Fruit fly (Drosophila melanogaster) whole organism, embryonic: Measurements from ENCODE around the gene Cht5.

Experiments used
- Ada2b ChIP-seq: fragments of 200-800 bp; sonication (Bioruptor generic); IDR thresholded peaks from 2 replicates; pipeline ENCODE4 v1.3.6; 2022; ENCODE audit warnings: missing biosample characterization, missing genetic modification characterization
- Bgb ChIP-seq: fragments of 200-800 bp; sonication (Bioruptor generic); IDR thresholded peaks from 2 replicates; pipeline ENCODE4 v1.3.6; 2022; ENCODE audit warnings: missing biosample characterization, missing genetic modification characterization; ENCODE audit not compliant: partially characterized antibody
- Blimp-1 ChIP-seq: fragments of 200-800 bp; sonication (Bioruptor generic); optimal IDR thresholded peaks from 3 replicates; lab custom pipeline; 2018; ENCODE audit warnings: missing biosample characterization, missing genetic modification characterization, mild to moderate bottlenecking, moderate library complexity, missing genetic modification reagents
- CG11398 ChIP-seq: fragments of 200-800 bp; sonication (Bioruptor generic); optimal IDR thresholded peaks from 2 replicates; lab custom pipeline; 2016; ENCODE audit warnings: missing biosample characterization, missing genetic modification characterization
- CG14441 ChIP-seq: fragments of 200-800 bp; sonication (Bioruptor generic); IDR thresholded peaks from 2 replicates; pipeline ENCODE4 v1.3.6; 2022; ENCODE audit warnings: missing biosample characterization, missing genetic modification characterization
- CG14965 ChIP-seq: fragments of 200-800 bp; sonication (Bioruptor generic); optimal IDR thresholded peaks from 2 replicates; lab custom pipeline; 2016; ENCODE audit warnings: missing biosample characterization, missing genetic modification characterization, borderline replicate concordance
- CG1529 ChIP-seq: fragments of 200-800 bp; sonication (Bioruptor generic); optimal IDR thresholded peaks from 3 replicates; lab custom pipeline; 2018; ENCODE audit warnings: missing biosample characterization, missing genetic modification characterization
- CG15514 ChIP-seq: fragments of 200-800 bp; sonication (Bioruptor generic); optimal IDR thresholded peaks from 3 replicates; lab custom pipeline; 2017; ENCODE audit warnings: missing biosample characterization, missing genetic modification characterization, mild to moderate bottlenecking, moderate library complexity, missing genetic modification reagents
- CG15696 ChIP-seq: fragments of 200-800 bp; sonication (Bioruptor generic); optimal IDR thresholded peaks from 2 replicates; lab custom pipeline; 2019; ENCODE audit warnings: missing biosample characterization, mild to moderate bottlenecking, missing genetic modification characterization, moderate library complexity
- CG16815 ChIP-seq: fragments of 200-800 bp; sonication (Bioruptor generic); optimal IDR thresholded peaks from 3 replicates; lab custom pipeline; 2017; ENCODE audit warnings: missing biosample characterization, mild to moderate bottlenecking, missing genetic modification characterization
- CG16863 ChIP-seq: fragments of 200-800 bp; sonication (Bioruptor generic); optimal IDR thresholded peaks from 3 replicates; lab custom pipeline; 2016; ENCODE audit warnings: missing biosample characterization, missing genetic modification characterization
- CG17361 ChIP-seq: fragments of 200-800 bp; sonication (Bioruptor generic); IDR thresholded peaks from 3 replicates; pipeline ENCODE4 v1.3.6; 2022; ENCODE audit warnings: missing biosample characterization, missing genetic modification characterization
- CG2889 ChIP-seq: fragments of 200-800 bp; sonication (Bioruptor generic); IDR thresholded peaks from 3 replicates; pipeline ENCODE4 v1.3.6; 2022; ENCODE audit warnings: missing biosample characterization, missing genetic modification characterization
- CG30431 ChIP-seq: fragments of 200-800 bp; sonication (Bioruptor generic); optimal IDR thresholded peaks from 2 replicates; lab custom pipeline; 2017; ENCODE audit warnings: missing biosample characterization, missing genetic modification characterization
- CG31224 ChIP-seq: fragments of 200-800 bp; sonication (Bioruptor generic); IDR thresholded peaks from 2 replicates; pipeline ENCODE4 v1.3.6; 2022; ENCODE audit warnings: missing biosample characterization, missing genetic modification characterization
- CG31388 ChIP-seq: fragments of 200-800 bp; sonication (Bioruptor generic); optimal IDR thresholded peaks from 2 replicates; lab custom pipeline; 2016; ENCODE audit warnings: missing biosample characterization, missing genetic modification characterization
- CG34224 ChIP-seq: fragments of 200-800 bp; sonication (Bioruptor generic); IDR thresholded peaks from 3 replicates; pipeline ENCODE4 v1.3.6; 2022; ENCODE audit warnings: missing biosample characterization, missing genetic modification characterization; ENCODE audit not compliant: partially characterized antibody
- CG34376 ChIP-seq: fragments of 200-800 bp; sonication (Bioruptor generic); optimal IDR thresholded peaks from 2 replicates; lab custom pipeline; 2018; ENCODE audit warnings: missing biosample characterization, mild to moderate bottlenecking, missing genetic modification characterization
- CG6765 ChIP-seq: fragments of 200-800 bp; sonication (Bioruptor generic); optimal IDR thresholded peaks from 3 replicates; lab custom pipeline; 2017; ENCODE audit warnings: missing biosample characterization, mild to moderate bottlenecking, missing genetic modification characterization
- CG9727 ChIP-seq: fragments of 200-800 bp; sonication (Bioruptor generic); optimal IDR thresholded peaks from 3 replicates; lab custom pipeline; 2017; ENCODE audit warnings: missing biosample characterization, mild to moderate bottlenecking, missing genetic modification characterization
- Chrac-16 ChIP-seq: fragments of 200-800 bp; sonication (Bioruptor generic); optimal IDR thresholded peaks from 3 replicates; lab custom pipeline; 2016; ENCODE audit warnings: missing biosample characterization, missing genetic modification characterization
- Deaf1 ChIP-seq: fragments of 200-800 bp; optimal IDR thresholded peaks from 3 replicates; lab custom pipeline; 2019; ENCODE audit warnings: missing biosample characterization, mild to moderate bottlenecking, missing genetic modification characterization, moderate library complexity
- Dip2 ChIP-seq: fragments of 200-800 bp; sonication (Bioruptor generic); IDR thresholded peaks from 2 replicates; pipeline ENCODE4 v1.3.6; 2022; ENCODE audit warnings: missing biosample characterization, missing genetic modification characterization
- Dip3 ChIP-seq: fragments of 200-800 bp; sonication (Bioruptor generic); optimal IDR thresholded peaks from 3 replicates; lab custom pipeline; 2016; ENCODE audit warnings: missing biosample characterization, missing genetic modification characterization
- Doc2 ChIP-seq: fragments of 200-800 bp; sonication (Bioruptor generic); IDR thresholded peaks from 2 replicates; pipeline ENCODE4 v1.3.6; 2022; ENCODE audit warnings: missing biosample characterization, missing genetic modification characterization
- Myb ChIP-seq: fragments of 200-800 bp; sonication (Bioruptor generic); optimal IDR thresholded peaks from 2 replicates; lab custom pipeline; 2016; ENCODE audit warnings: missing biosample characterization, missing genetic modification characterization
- Optix ChIP-seq: fragments of 200-800 bp; sonication (Bioruptor generic); IDR thresholded peaks from 3 replicates; pipeline ENCODE4 v1.3.6; 2022; ENCODE audit warnings: missing biosample characterization, missing genetic modification characterization
- Xbp1 ChIP-seq: fragments of 200-800 bp; sonication (Bioruptor generic); optimal IDR thresholded peaks from 3 replicates; lab custom pipeline; 2016; ENCODE audit warnings: missing biosample characterization, mild to moderate bottlenecking, missing genetic modification characterization
- aop ChIP-seq: fragments of 200-800 bp; sonication (Bioruptor generic); IDR thresholded peaks from 2 replicates; pipeline ENCODE4 v1.3.6; 2022; ENCODE audit warnings: missing biosample characterization, missing genetic modification characterization
- bsh ChIP-seq, 2 experiments: fragments of 200-800 bp; sonication (Bioruptor generic); optimal IDR thresholded peaks; 2 replicates each; lab custom pipeline; 2017 to 2018; ENCODE audit warnings: mild to moderate bottlenecking in 2 of 2, missing biosample characterization in 2 of 2, missing genetic modification characterization in 2 of 2, moderate library complexity in 1 of 2
- crol ChIP-seq: fragments of 200-800 bp; sonication (Bioruptor generic); IDR thresholded peaks from 2 replicates; pipeline ENCODE4 v1.3.6; 2022; ENCODE audit warnings: missing biosample characterization, missing genetic modification characterization
- disco-r ChIP-seq: fragments of 200-800 bp; sonication (Bioruptor generic); optimal IDR thresholded peaks from 2 replicates; lab custom pipeline; 2016; ENCODE audit warnings: missing biosample characterization, missing genetic modification characterization
- dmrt11E ChIP-seq: fragments of 200-800 bp; sonication (Bioruptor generic); optimal IDR thresholded peaks from 3 replicates; lab custom pipeline; 2018; ENCODE audit warnings: missing biosample characterization, mild to moderate bottlenecking, missing genetic modification characterization, moderate library complexity
- en ChIP-seq: fragments of 200-800 bp; sonication (Bioruptor generic); optimal IDR thresholded peaks from 2 replicates; lab custom pipeline; 2016; ENCODE audit warnings: missing biosample characterization, missing genetic modification characterization
- hbn ChIP-seq: fragments of 200-800 bp; sonication (Bioruptor generic); IDR thresholded peaks from 2 replicates; pipeline ENCODE4 v1.3.6; 2022; ENCODE audit warnings: missing biosample characterization, missing genetic modification characterization; ENCODE audit not compliant: partially characterized antibody
- hth ChIP-seq: fragments of >200 bp; optimal IDR thresholded peaks from 2 replicates; lab custom pipeline; 2017; ENCODE audit warnings: inconsistent platforms
- knrl ChIP-seq: fragments of 200-800 bp; sonication (Bioruptor generic); IDR thresholded peaks from 3 replicates; pipeline ENCODE4 v1.3.6; 2022; ENCODE audit warnings: missing biosample characterization, missing genetic modification characterization; ENCODE audit not compliant: partially characterized antibody
- lab ChIP-seq: fragments of 200-800 bp; sonication (Bioruptor generic); optimal IDR thresholded peaks from 3 replicates; lab custom pipeline; 2017; ENCODE audit warnings: missing biosample characterization, missing genetic modification characterization, mild to moderate bottlenecking, moderate library complexity, missing genetic modification reagents
- mld ChIP-seq: fragments of 200-800 bp; sonication (Bioruptor generic); IDR thresholded peaks from 3 replicates; pipeline ENCODE4 v1.3.6; 2022; ENCODE audit warnings: missing biosample characterization, missing genetic modification characterization; ENCODE audit not compliant: partially characterized antibody
- pnt ChIP-seq: fragments of 200-800 bp; sonication (Bioruptor generic); optimal IDR thresholded peaks from 3 replicates; lab custom pipeline; 2016; ENCODE audit warnings: missing biosample characterization, missing genetic modification characterization
- pros ChIP-seq: fragments of 200-800 bp; sonication (Bioruptor generic); optimal IDR thresholded peaks from 3 replicates; lab custom pipeline; 2019; ENCODE audit warnings: missing biosample characterization, mild to moderate bottlenecking, missing genetic modification characterization, moderate library complexity
- row ChIP-seq: fragments of 200-800 bp; sonication (Bioruptor generic); IDR thresholded peaks from 3 replicates; pipeline ENCODE4 v1.3.6; 2022; ENCODE audit warnings: missing biosample characterization, missing genetic modification characterization
- stc ChIP-seq: fragments of 200-800 bp; sonication (Bioruptor generic); IDR thresholded peaks from 2 replicates; pipeline ENCODE4 v1.3.6; 2022; ENCODE audit warnings: missing biosample characterization, missing genetic modification characterization
- sug ChIP-seq: fragments of 200-800 bp; optimal IDR thresholded peaks from 2 replicates; lab custom pipeline; 2019; ENCODE audit warnings: missing biosample characterization, mild to moderate bottlenecking, missing genetic modification characterization, moderate library complexity
- tin ChIP-seq: fragments of 200-800 bp; sonication (Bioruptor generic); optimal IDR thresholded peaks from 3 replicates; lab custom pipeline; 2016; ENCODE audit warnings: missing biosample characterization, missing genetic modification characterization
- tio ChIP-seq: fragments of 200-800 bp; sonication (Bioruptor generic); optimal IDR thresholded peaks from 2 replicates; lab custom pipeline; 2017; ENCODE audit warnings: missing biosample characterization, missing genetic modification characterization, inconsistent platforms
- tna ChIP-seq: fragments of 200-800 bp; sonication (Bioruptor generic); IDR thresholded peaks from 2 replicates; pipeline ENCODE4 v1.3.6; 2022; ENCODE audit warnings: missing biosample characterization, missing genetic modification characterization; ENCODE audit not compliant: partially characterized antibody

Cht5 gene

dm6 chr3R:13797823-13798446 lies 30.6 kb downstream of the Cht5 start (continued):
- no peak for TF ChIP-seq CG16815 (GFP tag; lab: Kevin White, UChicago)
- TF ChIP-seq lab (GFP tag; lab: Kevin White, UChicago) = no peak
- TF ChIP-seq knrl (GFP tag; lab: Robert Waterston, UW) = peak; percentile 63
- TF ChIP-seq Myb = no peak
- TF ChIP-seq CG14441 = no peak
- peak; percentile 67 for TF ChIP-seq Bgb (GFP tag; lab: Robert Waterston, UW)
- TF ChIP-seq aop (GFP tag; lab: Robert Waterston, UW) = peak; percentile 43; the same call in 1 of the 2 replicates
- TF ChIP-seq mld = peak; percentile 71; the same call in 1 of the 3 replicates

- TF ChIP-seq Optix (GFP tag; lab: Robert Waterston, UW) = no peak
- no peak for TF ChIP-seq CG6765 (GFP tag; lab: Kevin White, UChicago)
- peak; percentile 76 for TF ChIP-seq crol
- TF ChIP-seq CG2889 = no peak
- TF ChIP-seq tio (GFP tag; lab: Kevin White, UChicago) = no peak
- TF ChIP-seq stc (GFP tag; lab: Robert Waterston, UW) = no peak
- TF ChIP-seq Dip3 (GFP tag; lab: Kevin White, UChicago) = no peak
- peak; percentile 76 for TF ChIP-seq dmrt11E (tag; lab: Kevin White, UChicago)
- peak; percentile 27 for TF ChIP-seq tin (GFP tag; lab: Kevin White, UChicago)
- peak in 1 of 2 experiments; percentile 39 for TF ChIP-seq bsh (GFP tag; optimal IDR thresholded peaks at IDR 0.05; lab: Kevin White, UChicago)
- no peak for TF ChIP-seq Deaf1 (tag; lab: Kevin White, UChicago)
- no peak for TF ChIP-seq CG34376 (GFP tag; lab: Kevin White, UChicago)
- peak; percentile 50 for TF ChIP-seq Blimp-1 (GFP tag; lab: Kevin White, UChicago)
- TF ChIP-seq CG11398 = no peak
- TF ChIP-seq sug (tag; lab: Kevin White, UChicago) = no peak
- no peak for TF ChIP-seq disco-r (GFP tag; lab: Kevin White, UChicago)
- TF ChIP-seq hth (lab: Kevin White, UChicago) = no peak
- no peak for TF ChIP-seq CG1529
- TF ChIP-seq pnt (GFP tag; lab: Kevin White, UChicago) = no peak
- TF ChIP-seq CG14965 = no peak
- TF ChIP-seq CG9727 (GFP tag; lab: Kevin White, UChicago) = peak; percentile 82
- no peak for TF ChIP-seq CG30431 (GFP tag; lab: Kevin White, UChicago)
- TF ChIP-seq CG17361 = peak; percentile 51; the same call in 2 of the 3 replicates
- TF ChIP-seq Dip2 (GFP tag; lab: Robert Waterston, UW) = no peak
- peak; percentile 19 for TF ChIP-seq pros (GFP tag; lab: Kevin White, UChicago)
- TF ChIP-seq CG31224 = peak; percentile 90
- TF ChIP-seq Doc2 (GFP tag; lab: Robert Waterston, UW) = no peak
- no peak for TF ChIP-seq hbn (GFP tag; lab: Robert Waterston, UW)
- no peak for TF ChIP-seq CG34224 (GFP tag; lab: Robert Waterston, UW)
- TF ChIP-seq CG15696 (tag; lab: Kevin White, UChicago) = peak; percentile 80
- TF ChIP-seq CG16863 (GFP tag; lab: Kevin White, UChicago) = no peak
- no peak for TF ChIP-seq CG15514
- peak; percentile 63 for TF ChIP-seq row (GFP tag; lab: Robert Waterston, UW)
- no peak for TF ChIP-seq CG31388 (GFP tag; lab: Kevin White, UChicago)
- no peak for TF ChIP-seq tna (GFP tag; lab: Robert Waterston, UW)
- no peak for TF ChIP-seq Xbp1
- TF ChIP-seq Ada2b (GFP tag; lab: Robert Waterston, UW) = no peak
- TF ChIP-seq en (GFP tag; lab: Kevin White, UChicago) = no peak
- no peak for TF ChIP-seq Chrac-16 (GFP tag; lab: Kevin White, UChicago)
Observed at dm6 chr3R:13799567-13800429, 32.4 kb downstream of the Cht5 start.
